Worm (Caenorhabditis elegans): ENCODE data around the gene C34D1.4.

C34D1.4 gene

DNA sequence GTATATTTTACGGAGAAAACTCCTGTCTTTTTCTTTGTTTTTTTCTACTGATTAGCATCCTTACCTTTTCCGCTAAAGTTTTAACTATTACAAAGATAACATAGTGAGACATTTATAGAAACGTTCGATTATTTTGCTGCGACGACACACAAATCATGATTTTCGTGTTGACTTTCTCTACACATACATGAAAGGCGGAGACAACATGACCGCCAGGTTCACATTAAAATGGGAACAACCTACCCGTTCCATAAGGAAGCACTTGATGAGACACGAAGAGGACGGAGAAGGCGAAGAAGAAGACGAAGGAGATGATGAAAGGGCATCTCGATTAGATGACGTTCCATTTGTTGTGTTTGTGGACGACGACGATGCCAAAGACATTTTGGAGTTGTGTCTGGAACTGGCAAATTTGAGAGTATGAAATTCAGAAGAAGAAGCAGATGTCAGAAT, at the start of gene C34D1.4:
C34D1.4 (minus strand) TSS at position 403 of the 453 bp plus-strand sequence.
- no peak for TF ChIP-seq aly-2 (tag; optimal IDR thresholded peaks at IDR 0.05)
- TF ChIP-seq blmp-1 (tag; optimal IDR thresholded peaks at IDR 0.05) = peak; percentile 53

- no peak for TF ChIP-seq sup-37 (GFP tag; optimal IDR thresholded peaks at IDR 0.05)
- TF ChIP-seq nhr-76 (tag; optimal IDR thresholded peaks at IDR 0.05) = no peak
- TF ChIP-seq sptf-1 (tag; optimal IDR thresholded peaks at IDR 0.05) = no peak
- no peak for TF ChIP-seq lin-14 (GFP tag; optimal IDR thresholded peaks at IDR 0.05)
- TF ChIP-seq lir-3 (tag; optimal IDR thresholded peaks at IDR 0.05; ENCODE audit: poor library complexity) = no peak
- TF ChIP-seq ztf-4 (tag; optimal IDR thresholded peaks at IDR 0.05) = no peak
- TF ChIP-seq nhr-85 (tag) = no peak
- no peak for TF ChIP-seq hlh-17 (GFP tag; optimal IDR thresholded peaks at IDR 0.05; ENCODE audit: borderline replicate concordance)
- no peak for TF ChIP-seq egl-27 (tag; optimal IDR thresholded peaks at IDR 0.05)
- TF ChIP-seq nhr-47 (tag; optimal IDR thresholded peaks at IDR 0.05) = no peak
- no peak for TF ChIP-seq zip-4 (GFP tag; optimal IDR thresholded peaks at IDR 0.05)
- no peak for TF ChIP-seq C16A3.4 (tag; optimal IDR thresholded peaks at IDR 0.05)
- no peak for TF ChIP-seq nhr-84 (tag; optimal IDR thresholded peaks at IDR 0.05)
- no peak for TF ChIP-seq hlh-4 (tag; optimal IDR thresholded peaks at IDR 0.05)
These were observed 49.5 kb upstream of the C34D1.4 start, which contains the start of gene C50B6.1 for ce11 chrV:13308616-13309015. Gene C50B6.1 (plus strand): TSS chrV:13308916.

ce11 chrV:13304663-13305188, 45.6 kb upstream of the C34D1.4 start, which contains the start of gene C26E1.2:
Gene C26E1.2 (plus strand): TSS chrV:13305138.
- TF ChIP-seq aha-1 (tag; optimal IDR thresholded peaks at IDR 0.05) = no peak
- no peak for TF ChIP-seq nhr-85 (tag)
- peak; percentile 72 for TF ChIP-seq elt-2 (tag; optimal IDR thresholded peaks at IDR 0.05)
- TF ChIP-seq ceh-63 (GFP tag; optimal IDR thresholded peaks at IDR 0.05) = no peak

ce11 chrV:13301443-13301842, 42.3 kb upstream of the C34D1.4 start, which contains the start of gene ceh-79:
Gene ceh-79 (plus strand): TSS chrV:13301833.
- TF ChIP-seq efl-1 (optimal IDR thresholded peaks at IDR 0.05) (no peak), efl-1 (GFP tag; optimal IDR thresholded peaks at IDR 0.05 in 1 of 2) (no peak), aha-1 (tag; optimal IDR thresholded peaks at IDR 0.05) (no peak), ces-1 (GFP tag; optimal IDR thresholded peaks at IDR 0.05) (no peak), pax-3 (tag; optimal IDR thresholded peaks at IDR 0.05) (peak; percentile 2), fkh-8 (tag; optimal IDR thresholded peaks at IDR 0.05) (no peak), nhr-47 (tag; optimal IDR thresholded peaks at IDR 0.05) (no peak), efl-3 (GFP tag; optimal IDR thresholded peaks at IDR 0.05) (no peak), blmp-1 (tag; optimal IDR thresholded peaks at IDR 0.05) (peak; percentile 38), elt-3 (tag; optimal IDR thresholded peaks at IDR 0.05) (peak in 1 of 6 experiments; percentile 13), dpl-1 (GFP tag; optimal IDR thresholded peaks at IDR 0.05) (no peak), lir-3 (tag; optimal IDR thresholded peaks at IDR 0.05; ENCODE audit: poor library complexity) (no peak), grh-1 (GFP tag; IDR thresholded peaks at IDR 0.05) (no peak), snu-23 (GFP tag; optimal IDR thresholded peaks at IDR 0.05) (no peak)

- TF ChIP-seq lin-14 (GFP tag; optimal IDR thresholded peaks at IDR 0.05) = peak; percentile 36
- no peak for TF ChIP-seq dsc-1 (tag; optimal IDR thresholded peaks at IDR 0.05)
These were observed 41.4 kb upstream of the C34D1.4 start for ce11 chrV:13300492-13300891.

DNA sequence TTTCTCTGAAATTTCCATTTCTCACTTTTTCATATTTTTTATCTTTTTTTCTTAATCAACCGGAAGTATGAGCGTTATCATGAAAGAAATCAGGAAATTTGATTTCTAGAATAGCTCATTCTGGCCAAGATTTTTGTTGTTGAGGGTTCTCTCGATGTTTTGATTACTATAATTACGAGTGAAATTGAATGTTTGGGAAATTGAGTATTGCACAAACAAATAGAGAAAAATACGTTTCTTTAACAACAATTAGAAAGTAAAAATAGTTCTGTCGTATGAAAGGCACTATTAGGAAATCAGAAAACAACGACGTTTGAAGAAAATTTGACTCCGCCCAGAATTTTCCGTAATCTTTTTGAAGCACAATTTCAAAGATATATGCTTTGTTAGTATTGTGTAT, 40.3 kb upstream of the C34D1.4 start:
- TF ChIP-seq pax-3 (tag; optimal IDR thresholded peaks at IDR 0.05) (peak; percentile 60), aly-2 (tag; optimal IDR thresholded peaks at IDR 0.05) (no peak), efl-1 (optimal IDR thresholded peaks at IDR 0.05) (no peak), efl-1 (GFP tag; optimal IDR thresholded peaks at IDR 0.05 in 1 of 2) (peak in 1 of 2 experiments; percentile 65)
